Fruit fly (Drosophila melanogaster) whole organism, adult: ENCODE data around the gene Chchd2.
A peak's percentile ranks its signal among the peaks of the same experiment; 100 is the strongest.

Experiments
- CG11617 ChIP-seq: fragments of 200-800 bp; sonication (Bioruptor generic); optimal IDR thresholded peaks from 2 replicates; lab custom pipeline; 2017; ENCODE audit warnings: mild to moderate bottlenecking, missing biosample characterization, missing genetic modification reagents, missing genetic modification characterization
- CG12768 ChIP-seq: fragments of 200-800 bp; sonication (Bioruptor generic); optimal IDR thresholded peaks from 2 replicates; lab custom pipeline; 2017; ENCODE audit warnings: missing biosample characterization, missing genetic modification characterization, mild to moderate bottlenecking, moderate library complexity, missing genetic modification reagents
- CG14711 ChIP-seq: fragments of 200-800 bp; sonication (Bioruptor generic); optimal IDR thresholded peaks from 2 replicates; lab custom pipeline; 2018; ENCODE audit warnings: missing biosample characterization, mild to moderate bottlenecking, missing genetic modification characterization, moderate library complexity
- CG1620 ChIP-seq: fragments of 200-800 bp; sonication (Bioruptor generic); optimal IDR thresholded peaks from 2 replicates; lab custom pipeline; 2016; ENCODE audit warnings: missing biosample characterization, missing genetic modification characterization
- CG33017 ChIP-seq: fragments of 200-800 bp; sonication (Bioruptor generic); optimal IDR thresholded peaks from 2 replicates; lab custom pipeline; 2018; ENCODE audit warnings: missing biosample characterization, mild to moderate bottlenecking, missing genetic modification characterization, moderate library complexity
- CG5204 ChIP-seq: fragments of 200-800 bp; sonication (Bioruptor generic); optimal IDR thresholded peaks from 2 replicates; lab custom pipeline; 2016; ENCODE audit warnings: missing biosample characterization, missing genetic modification characterization
- CG7045 ChIP-seq: fragments of 200-800 bp; sonication (Bioruptor generic); optimal IDR thresholded peaks from 2 replicates; lab custom pipeline; 2017; ENCODE audit warnings: missing biosample characterization, mild to moderate bottlenecking, missing genetic modification characterization
- CG7101 ChIP-seq: fragments of 200-800 bp; sonication (Bioruptor generic); optimal IDR thresholded peaks from 2 replicates; lab custom pipeline; 2018; ENCODE audit warnings: missing biosample characterization, mild to moderate bottlenecking, missing genetic modification characterization, moderate library complexity
- Clk ChIP-seq: fragments of 200-800 bp; sonication (Bioruptor generic); optimal IDR thresholded peaks from 2 replicates; lab custom pipeline; 2017; ENCODE audit warnings: missing biosample characterization, missing genetic modification characterization
- Crg-1 ChIP-seq: fragments of 200-800 bp; sonication (Bioruptor generic); optimal IDR thresholded peaks from 2 replicates; lab custom pipeline; 2016; ENCODE audit warnings: missing biosample characterization, missing genetic modification characterization
- Hr96 ChIP-seq: fragments of 200-800 bp; sonication (Bioruptor generic); optimal IDR thresholded peaks from 2 replicates; lab custom pipeline; 2016; ENCODE audit warnings: missing biosample characterization, missing genetic modification characterization
- Mnt ChIP-seq: fragments of 200-800 bp; sonication (Bioruptor generic); optimal IDR thresholded peaks from 2 replicates; lab custom pipeline; 2016; ENCODE audit warnings: missing biosample characterization, mild to moderate bottlenecking, missing genetic modification characterization
- bab1 ChIP-seq: fragments of 200-800 bp; sonication (Bioruptor generic); optimal IDR thresholded peaks from 3 replicates; lab custom pipeline; 2019; ENCODE audit warnings: missing biosample characterization, mild to moderate bottlenecking, missing genetic modification characterization, moderate library complexity
- cic ChIP-seq: fragments of 200-800 bp; sonication (Bioruptor generic); optimal IDR thresholded peaks from 2 replicates; lab custom pipeline; 2017; ENCODE audit warnings: missing biosample characterization, mild to moderate bottlenecking, missing genetic modification characterization, moderate library complexity
- cnc ChIP-seq, 2 experiments: fragments of >200 bp; optimal IDR thresholded peaks; 2 replicates each; lab custom pipeline; 2017
- kay ChIP-seq: fragments of 200-800 bp; sonication (Bioruptor generic); peaks from one replicate; lab custom pipeline; 2016; ENCODE audit warnings: missing biosample characterization, missing genetic modification characterization, borderline replicate concordance
- ovo ChIP-seq: fragments of 200-800 bp; sonication (Bioruptor generic); optimal IDR thresholded peaks from 2 replicates; lab custom pipeline; 2016; ENCODE audit warnings: missing biosample characterization, missing genetic modification characterization
- pad ChIP-seq: fragments of 200-800 bp; sonication (Bioruptor generic); optimal IDR thresholded peaks from 3 replicates; lab custom pipeline; 2017; ENCODE audit warnings: missing biosample characterization, missing genetic modification characterization, mild to moderate bottlenecking, moderate library complexity, missing genetic modification reagents
- tj ChIP-seq: fragments of 200-800 bp; sonication (Bioruptor generic); optimal IDR thresholded peaks from 3 replicates; lab custom pipeline; 2017; ENCODE audit warnings: missing biosample characterization, mild to moderate bottlenecking, missing genetic modification characterization, moderate library complexity
- toe ChIP-seq: fragments of 200-800 bp; sonication (Bioruptor generic); optimal IDR thresholded peaks from 2 replicates; lab custom pipeline; 2016; ENCODE audit warnings: missing biosample characterization, missing genetic modification characterization

The Chchd2 gene

dm6 chrX:17125017-17125821, 23.6 kb upstream of the Chchd2 start:
- TF ChIP-seq kay = no peak
- no peak for TF ChIP-seq CG1620 (GFP tag; lab: Kevin White, UChicago)
- TF ChIP-seq CG7101 (tag; lab: Kevin White, UChicago) = no peak
- TF ChIP-seq Crg-1 (GFP tag; lab: Kevin White, UChicago) = no peak
- TF ChIP-seq CG14711 (tag; lab: Kevin White, UChicago) = peak; percentile 58
- peak; percentile 81 for TF ChIP-seq pad
- TF ChIP-seq bab1 (GFP tag; lab: Kevin White, UChicago) = peak; percentile 39
- TF ChIP-seq ovo = peak; percentile 76

dm6 chrX:17129733-17130466, 18.9 kb upstream of the Chchd2 start:
- TF ChIP-seq bab1 (GFP tag; lab: Kevin White, UChicago) (peak; percentile 77), kay (no peak), ovo (peak; percentile 25), cic (GFP tag; lab: Kevin White, UChicago) (peak; percentile 14), CG1620 (GFP tag; lab: Kevin White, UChicago) (no peak), CG7101 (tag; lab: Kevin White, UChicago) (peak; percentile 84), Mnt (GFP tag; lab: Kevin White, UChicago) (peak; percentile 1), CG5204 (no peak), tj (GFP tag; lab: Kevin White, UChicago) (peak; percentile 52), CG11617 (GFP tag; lab: Kevin White, UChicago) (peak; percentile 83), Hr96 (no peak), Crg-1 (GFP tag; lab: Kevin White, UChicago) (peak; percentile 12), CG33017 (peak; percentile 79), CG14711 (tag; lab: Kevin White, UChicago) (peak; percentile 74), pad (peak; percentile 43)

- TF ChIP-seq kay = no peak
- TF ChIP-seq CG5204 = no peak
- no peak for TF ChIP-seq Hr96
- no peak for TF ChIP-seq CG7101 (tag; lab: Kevin White, UChicago)
- TF ChIP-seq cnc (optimal IDR thresholded peaks at IDR 0.05; lab: Kevin White, UChicago) = no peak
- TF ChIP-seq cic (GFP tag; lab: Kevin White, UChicago) = no peak
Measured at dm6 chrX:17132685-17133084, 16.1 kb upstream of the Chchd2 start.

- TF ChIP-seq CG1620 (GFP tag; lab: Kevin White, UChicago) = peak; percentile 2
- TF ChIP-seq CG14711 (tag; lab: Kevin White, UChicago) = peak; percentile 34
- TF ChIP-seq ovo = no peak
- peak; percentile 6 for TF ChIP-seq Mnt (GFP tag; lab: Kevin White, UChicago)
- TF ChIP-seq CG11617 (GFP tag; lab: Kevin White, UChicago) = no peak
Measured at dm6 chrX:17142940-17143534, 5.8 kb upstream of the Chchd2 start, which contains the start of the genes mei-217 and mei-218. Gene mei-217, minus strand, starts transcription at chrX:17142990. Gene mei-218, minus strand, starts transcription at chrX:17142990.

dm6 chrX:17146529-17146928, 2.3 kb upstream of the Chchd2 start:
- no peak for TF ChIP-seq CG11617 (GFP tag; lab: Kevin White, UChicago)
- no peak for TF ChIP-seq ovo
- TF ChIP-seq cic (GFP tag; lab: Kevin White, UChicago) = no peak
- TF ChIP-seq Mnt (GFP tag; lab: Kevin White, UChicago) = no peak
- TF ChIP-seq tj (GFP tag; lab: Kevin White, UChicago) = no peak
- no peak for TF ChIP-seq pad
- TF ChIP-seq CG5204 = no peak

dm6 chrX:17147983-17148637, 691 bp upstream of the Chchd2 start, which contains the start of gene RpS5a:
Gene RpS5a, minus strand, starts transcription at chrX:17148264.
- peak; percentile 97 for TF ChIP-seq CG1620 (GFP tag; lab: Kevin White, UChicago)
- peak; percentile 85 for TF ChIP-seq CG7101 (tag; lab: Kevin White, UChicago)
- peak; percentile 79 for TF ChIP-seq CG12768 (GFP tag; lab: Kevin White, UChicago)
- TF ChIP-seq tj (GFP tag; lab: Kevin White, UChicago) = peak; percentile 82
- peak; percentile 74 for TF ChIP-seq CG7045 (GFP tag; lab: Kevin White, UChicago)
- TF ChIP-seq CG5204 = peak; percentile 73
- no peak for TF ChIP-seq kay
- TF ChIP-seq toe (GFP tag; lab: Kevin White, UChicago) = peak; percentile 77
- peak; percentile 86 for TF ChIP-seq bab1 (GFP tag; lab: Kevin White, UChicago)
- TF ChIP-seq CG11617 (GFP tag; lab: Kevin White, UChicago) = peak; percentile 93
- no peak for TF ChIP-seq cic (GFP tag; lab: Kevin White, UChicago)
- peak; percentile 99 for TF ChIP-seq Mnt (GFP tag; lab: Kevin White, UChicago)
- no peak for TF ChIP-seq cnc (optimal IDR thresholded peaks at IDR 0.05; lab: Kevin White, UChicago)
- TF ChIP-seq Hr96 = peak; percentile 95
- peak; percentile 58 for TF ChIP-seq CG14711 (tag; lab: Kevin White, UChicago)
- peak; percentile 95 for TF ChIP-seq ovo
- TF ChIP-seq Crg-1 (GFP tag; lab: Kevin White, UChicago) = peak; percentile 96
- TF ChIP-seq Clk (GFP tag; lab: Kevin White, UChicago) = peak; percentile 58
- peak; percentile 86 for TF ChIP-seq pad
- TF ChIP-seq CG33017 = peak; percentile 6
